Fruit fly (Drosophila melanogaster): ENCODE results near the gene CG17129.

Gene CG17129

DNA sequence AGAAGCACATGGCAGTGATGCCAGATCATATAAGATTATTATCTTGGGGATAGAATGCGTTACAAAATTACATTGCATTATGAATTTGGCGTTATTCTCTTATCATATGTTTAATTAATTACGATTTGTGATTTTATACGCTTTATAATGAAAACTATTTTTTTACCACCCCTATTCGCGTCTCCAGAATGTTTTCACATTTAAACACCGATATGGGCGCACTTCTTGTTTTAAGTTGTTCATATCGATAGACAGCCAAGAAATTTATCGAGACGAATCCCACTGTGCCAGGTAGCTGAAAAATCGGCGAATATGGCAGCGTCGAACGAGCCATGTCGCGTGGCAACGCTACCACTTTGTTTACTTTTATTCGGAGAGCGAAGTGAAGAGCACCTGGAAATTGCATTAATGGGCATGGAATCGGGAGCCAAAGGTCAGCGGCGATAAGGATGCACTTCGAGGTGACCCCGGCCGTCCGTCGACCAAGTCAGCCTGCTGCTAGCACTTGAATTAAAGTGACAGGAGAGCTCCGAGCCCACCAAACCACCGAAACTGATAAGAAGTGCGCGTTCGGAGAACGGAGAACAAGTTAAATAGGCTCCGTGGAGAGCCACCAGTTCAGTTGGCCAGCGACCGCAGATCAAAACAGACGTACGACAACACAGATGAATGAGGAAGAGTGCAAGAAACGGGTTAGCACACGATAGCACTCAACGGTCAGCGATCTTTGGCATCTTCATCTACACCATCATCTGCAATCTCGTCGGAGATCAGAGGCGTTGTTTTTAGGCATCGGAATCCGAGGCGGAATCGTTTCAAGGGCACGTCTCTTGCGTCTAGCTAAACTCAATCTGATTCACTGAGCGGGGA, 31.7 kb downstream of the CG17129 start, which contains the start of gene Gale (continued):
- TF ChIP-seq ash1 (GFP tag; optimal IDR thresholded peaks at IDR 0.05), result no peak
- 0 out of 3 replicates have a peak, but pooled peaks have one; percentile 28 for TF ChIP-seq Dbx (GFP tag; IDR thresholded peaks at IDR 0.05)
- peak; percentile 61 for TF ChIP-seq MBD-R2 (GFP tag; IDR thresholded peaks at IDR 0.05)
- peak; percentile 2 for TF ChIP-seq jumu (GFP tag; optimal IDR thresholded peaks at IDR 0.05)
- TF ChIP-seq CG32772 (GFP tag; IDR thresholded peaks at IDR 0.05), result 0 out of 2 replicates have a peak, but pooled peaks have one; percentile 6
- peak; percentile 72 for TF ChIP-seq CG34376 (GFP tag; optimal IDR thresholded peaks at IDR 0.05)
- no peak for TF ChIP-seq luna (GFP tag; optimal IDR thresholded peaks at IDR 0.05)
- TF ChIP-seq CG13287 (GFP tag; IDR thresholded peaks at IDR 0.05; ENCODE audit: partially characterized antibody), result peak; percentile 76
- peak; percentile 79 for TF ChIP-seq HLH4C (GFP tag; IDR thresholded peaks at IDR 0.05; ENCODE audit: partially characterized antibody)
- TF ChIP-seq sob (GFP tag; IDR thresholded peaks at IDR 0.05), result peak; percentile 27; the same call in 1 of the 2 replicates
- peak; percentile 48; the same call in 1 of the 3 replicates for TF ChIP-seq ci (GFP tag; IDR thresholded peaks at IDR 0.05)
- TF ChIP-seq nmo (GFP tag; optimal IDR thresholded peaks at IDR 0.05), result no peak
- no peak for TF ChIP-seq mam (GFP tag; optimal IDR thresholded peaks at IDR 0.05)
- TF ChIP-seq CG34422 (GFP tag; IDR thresholded peaks at IDR 0.05), result peak; percentile 40; the same call in 1 of the 3 replicates
- peak; percentile 69 for TF ChIP-seq ato (GFP tag; IDR thresholded peaks at IDR 0.05; ENCODE audit: partially characterized antibody)
- TF ChIP-seq CG6791 (GFP tag; IDR thresholded peaks at IDR 0.05; ENCODE audit: partially characterized antibody), result peak; percentile 67
- TF ChIP-seq cwo (GFP tag; optimal IDR thresholded peaks at IDR 0.05), result peak; percentile 41
- TF ChIP-seq Dfd (GFP tag; optimal IDR thresholded peaks at IDR 0.05), result no peak
- peak; percentile 92 for TF ChIP-seq CG3847 (GFP tag; IDR thresholded peaks at IDR 0.05)
- peak; percentile 90 for TF ChIP-seq Med (GFP tag)
- TF ChIP-seq grn (GFP tag; optimal IDR thresholded peaks at IDR 0.05), result peak; percentile 79

DNA sequence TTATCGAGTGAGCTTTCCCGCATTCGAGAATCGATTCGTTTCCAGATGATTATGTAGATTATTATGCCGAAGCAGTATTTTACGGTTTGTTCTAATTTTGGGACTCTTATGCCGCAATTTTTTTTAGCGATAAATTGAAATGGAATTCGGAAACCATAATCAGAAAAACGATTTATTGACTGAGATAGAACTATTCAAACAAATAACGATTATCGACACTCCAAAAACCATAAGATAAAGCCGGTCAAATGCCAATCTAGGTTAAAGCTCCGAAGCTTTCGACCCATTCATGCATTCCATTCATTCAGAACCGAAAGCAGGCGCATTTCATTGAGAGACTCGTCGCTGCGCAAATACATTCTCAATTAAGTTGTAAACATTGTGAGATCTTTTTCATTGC, 32.6 kb downstream of the CG17129 start:
- TF ChIP-seq HmgD (GFP tag; optimal IDR thresholded peaks at IDR 0.05), result no peak
- no peak for TF ChIP-seq CG15011 (GFP tag; optimal IDR thresholded peaks at IDR 0.05)
- TF ChIP-seq her (GFP tag; optimal IDR thresholded peaks at IDR 0.05), result no peak
- no peak for TF ChIP-seq CG4617 (GFP tag; optimal IDR thresholded peaks at IDR 0.05; ENCODE audit: borderline replicate concordance)
- no peak for TF ChIP-seq kah (GFP tag; optimal IDR thresholded peaks at IDR 0.05)
- no peak for TF ChIP-seq CG4424 (GFP tag; optimal IDR thresholded peaks at IDR 0.05)
- no peak for TF ChIP-seq CG2875 (GFP tag; optimal IDR thresholded peaks at IDR 0.05)
- no peak for TF ChIP-seq danr (GFP tag; IDR thresholded peaks at IDR 0.05)
- no peak for TF ChIP-seq trh (GFP tag; optimal IDR thresholded peaks at IDR 0.05)
- TF ChIP-seq ssp (GFP tag; IDR thresholded peaks at IDR 0.05), result no peak
- no peak for TF ChIP-seq zf30C (GFP tag; optimal IDR thresholded peaks at IDR 0.05)
- TF ChIP-seq hb (GFP tag; IDR thresholded peaks at IDR 0.05; ENCODE audit: partially characterized antibody), result no peak
- TF ChIP-seq Ravus (GFP tag; IDR thresholded peaks at IDR 0.05), result no peak
- TF ChIP-seq kni (GFP tag; optimal IDR thresholded peaks at IDR 0.05), result no peak
- peak; percentile 31 for TF ChIP-seq Deaf1 (tag; optimal IDR thresholded peaks at IDR 0.05)
- no peak for TF ChIP-seq psq (GFP tag; optimal IDR thresholded peaks at IDR 0.05)
- no peak for TF ChIP-seq Lim3 (GFP tag; IDR thresholded peaks at IDR 0.05)
- TF ChIP-seq Pdp1 (GFP tag; optimal IDR thresholded peaks at IDR 0.05), result peak in 1 of 2 experiments; percentile 23
- TF ChIP-seq CG12391 (tag; optimal IDR thresholded peaks at IDR 0.05), result no peak
- no peak for TF ChIP-seq CG6175 (GFP tag; IDR thresholded peaks at IDR 0.05)
- TF ChIP-seq CG16815 (GFP tag; optimal IDR thresholded peaks at IDR 0.05), result no peak
- TF ChIP-seq Ptx1 (GFP tag; IDR thresholded peaks at IDR 0.05), result no peak
- TF ChIP-seq Antp (GFP tag; optimal IDR thresholded peaks at IDR 0.05), result no peak
- TF ChIP-seq HLH4C (GFP tag; IDR thresholded peaks at IDR 0.05; ENCODE audit: partially characterized antibody), result no peak
- no peak for TF ChIP-seq Atf-2 (GFP tag; optimal IDR thresholded peaks at IDR 0.05)
- no peak for TF ChIP-seq B-H2 (GFP tag; optimal IDR thresholded peaks at IDR 0.05)
- TF ChIP-seq CG18619 (GFP tag; optimal IDR thresholded peaks at IDR 0.05), result no peak
- TF ChIP-seq nerfin-1 (tag; optimal IDR thresholded peaks at IDR 0.05), result no peak
- no peak for TF ChIP-seq CG2116 (GFP tag; optimal IDR thresholded peaks at IDR 0.05)
